Worm (Caenorhabditis elegans): ENCODE measurements around the gene C14B9.2.
A peak's percentile ranks its signal among the peaks of the same experiment; 100 is the strongest.

C14B9.2 gene

DNA sequence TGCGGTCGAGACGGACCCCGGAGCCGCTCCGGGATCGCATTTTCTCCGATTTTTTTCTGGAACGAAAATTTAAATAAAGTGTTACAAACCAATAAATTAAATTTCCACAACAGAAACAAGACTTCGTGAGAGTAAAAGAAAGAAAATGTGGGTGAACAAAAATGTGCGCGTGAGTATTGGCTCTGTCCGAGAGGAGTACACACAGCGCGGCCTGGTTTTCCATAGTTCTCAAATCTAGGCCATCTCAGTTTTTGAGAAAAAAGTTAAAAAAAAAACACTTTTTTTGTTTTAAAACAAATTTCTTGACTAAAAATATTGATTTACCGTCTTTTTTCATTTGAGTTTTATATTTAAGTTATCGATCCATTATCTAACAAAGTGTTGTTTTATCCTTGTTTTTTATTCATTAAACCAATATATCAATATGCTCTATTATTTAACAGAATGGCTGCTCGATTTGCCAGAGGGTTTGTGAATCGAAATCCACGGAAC, 11.2 kb downstream of the C14B9.2 start, which contains the start of the genes C14B9.8 and mrpl-18 (continued):
- no peak for TF ChIP-seq zag-1 (tag; optimal IDR thresholded peaks at IDR 0.05)
- TF ChIP-seq mep-1 (tag; optimal IDR thresholded peaks at IDR 0.05) = peak; percentile 73
- TF ChIP-seq fkh-4 (tag; optimal IDR thresholded peaks at IDR 0.05; ENCODE audit: borderline replicate concordance) = peak; percentile 89
- no peak for TF ChIP-seq ces-1 (GFP tag; optimal IDR thresholded peaks at IDR 0.05)
- no peak for TF ChIP-seq alr-1 (tag; optimal IDR thresholded peaks at IDR 0.05; ENCODE audit: borderline replicate concordance)
- no peak for TF ChIP-seq nhr-12 (tag; optimal IDR thresholded peaks at IDR 0.05)
- peak; percentile 18; the same call in 1 of the 2 replicates for TF ChIP-seq ceh-88 (GFP tag; IDR thresholded peaks at IDR 0.05)
- TF ChIP-seq sox-4 (tag; optimal IDR thresholded peaks at IDR 0.05) = peak; percentile 78
- TF ChIP-seq ceh-82 (tag; optimal IDR thresholded peaks at IDR 0.05) = peak; percentile 26 to 72 (median 37)
- TF ChIP-seq snu-23 (GFP tag; optimal IDR thresholded peaks at IDR 0.05) = peak; percentile 73
- no peak for TF ChIP-seq sptf-1 (tag; optimal IDR thresholded peaks at IDR 0.05)
- no peak for TF ChIP-seq ceh-8 (GFP tag; optimal IDR thresholded peaks at IDR 0.05)
- no peak for TF ChIP-seq hlh-4 (tag; optimal IDR thresholded peaks at IDR 0.05)
- TF ChIP-seq C16A3.4 (tag; optimal IDR thresholded peaks at IDR 0.05) = peak; percentile 29
- TF ChIP-seq pax-3 (tag; optimal IDR thresholded peaks at IDR 0.05) = peak; percentile 70
- TF ChIP-seq lsy-2 (tag; optimal IDR thresholded peaks at IDR 0.05) = peak; percentile 78 to 82
- TF ChIP-seq pqm-1 (tag; optimal IDR thresholded peaks at IDR 0.05) = no peak
- TF ChIP-seq ceh-63 (GFP tag; optimal IDR thresholded peaks at IDR 0.05) = no peak
- TF ChIP-seq ets-5 (GFP tag; IDR thresholded peaks at IDR 0.05) = no peak
- no peak for TF ChIP-seq tlp-1 (tag; optimal IDR thresholded peaks at IDR 0.05)
- peak; percentile 70 for TF ChIP-seq nhr-19 (GFP tag; conservative IDR thresholded peaks at IDR 0.05)
- peak; percentile 59 for TF ChIP-seq grh-1 (GFP tag; IDR thresholded peaks at IDR 0.05)
- TF ChIP-seq elt-3 (tag; optimal IDR thresholded peaks at IDR 0.05) = peak in 2 of 6 experiments; percentile 20 to 43
- TF ChIP-seq rnt-1 (tag; optimal IDR thresholded peaks at IDR 0.05) = peak; percentile 99
- peak; percentile 54 for TF ChIP-seq lin-39 (tag; optimal IDR thresholded peaks at IDR 0.05)
- TF ChIP-seq nhr-90 (tag; optimal IDR thresholded peaks at IDR 0.05; ENCODE audit: poor library complexity) = peak; percentile 89
- TF ChIP-seq ztf-11 (tag; optimal IDR thresholded peaks at IDR 0.05) = peak in 1 of 2 experiments; percentile 89

DNA sequence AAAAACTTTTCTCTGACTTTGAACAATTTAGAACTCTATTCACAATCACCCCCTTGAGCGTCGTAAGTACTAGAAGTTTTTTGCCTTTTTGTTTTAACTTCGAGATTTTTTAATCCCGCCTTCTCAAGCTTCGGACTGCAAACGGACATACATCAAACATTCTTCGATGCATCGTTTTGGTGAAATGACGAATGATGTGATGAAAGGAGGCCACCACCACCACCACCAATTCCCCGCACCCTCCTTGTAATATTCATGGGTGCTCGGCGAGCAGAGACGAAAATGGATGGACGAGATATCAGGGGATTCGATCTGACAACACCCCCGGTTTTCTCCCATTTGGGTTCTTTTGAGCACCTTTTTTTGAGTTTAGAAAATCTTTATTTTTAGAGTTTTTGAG, 12.5 kb downstream of the C14B9.2 start:
- TF ChIP-seq mab-9 (GFP tag; IDR thresholded peaks at IDR 0.05) (peak; percentile 86), skn-1 (tag; optimal IDR thresholded peaks at IDR 0.05) (no peak), lin-15B (tag; optimal IDR thresholded peaks at IDR 0.05) (no peak)

DNA sequence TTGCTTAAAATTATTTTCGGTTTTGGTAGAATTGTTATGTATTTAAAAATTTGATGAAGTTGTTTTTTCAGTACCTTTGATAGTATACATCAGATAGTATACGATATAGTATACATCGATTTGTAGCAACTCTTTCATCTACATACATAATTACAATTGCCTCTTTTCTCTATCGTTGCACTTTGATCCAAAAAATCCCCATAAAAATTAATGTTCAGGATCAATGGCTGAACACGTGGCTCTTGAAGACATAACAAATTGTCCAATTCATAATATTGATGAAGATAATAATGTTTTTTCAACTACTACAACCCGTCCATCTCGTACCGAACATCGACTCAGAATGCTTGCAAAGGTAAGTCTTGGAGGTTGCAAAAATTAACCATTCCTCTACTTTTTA, 15.3 kb downstream of the C14B9.2 start, which contains the start of gene D2007.2:
Gene D2007.2 (plus strand): TSS at position 213 of the 400 bp plus-strand sequence.
- no peak for TF ChIP-seq efl-1 (optimal IDR thresholded peaks at IDR 0.05)
- TF ChIP-seq efl-1 (GFP tag; optimal IDR thresholded peaks at IDR 0.05 in 1 of 2) = peak in 1 of 2 experiments; percentile 92
- no peak for TF ChIP-seq nhr-20 (tag; optimal IDR thresholded peaks at IDR 0.05)

DNA sequence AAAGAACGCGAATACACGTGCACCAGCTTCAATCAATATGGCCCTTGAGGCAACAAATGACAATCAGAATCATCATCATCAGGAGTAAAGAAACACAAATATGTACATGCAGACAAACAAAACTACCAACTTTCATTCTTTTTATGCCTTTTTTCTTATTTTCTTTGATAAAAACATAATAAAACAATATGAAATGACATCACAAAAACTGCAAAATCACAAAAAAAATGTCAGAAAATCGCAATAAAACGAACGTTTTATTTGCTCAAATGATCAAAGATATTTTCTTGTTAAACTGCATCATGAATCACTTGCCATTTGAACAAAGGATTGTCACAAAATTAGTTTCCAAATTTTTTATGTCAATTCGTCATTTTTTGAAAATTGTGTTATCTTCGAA, 21.0 kb downstream of the C14B9.2 start:
- no peak for TF ChIP-seq tbx-2 (tag; optimal IDR thresholded peaks at IDR 0.05)
- no peak for TF ChIP-seq dsc-1 (tag; optimal IDR thresholded peaks at IDR 0.05)
- TF ChIP-seq hlh-17 (GFP tag; optimal IDR thresholded peaks at IDR 0.05; ENCODE audit: borderline replicate concordance) = no peak
- TF ChIP-seq egl-27 (tag; optimal IDR thresholded peaks at IDR 0.05) = no peak
- TF ChIP-seq zip-4 (GFP tag; optimal IDR thresholded peaks at IDR 0.05) = no peak

Data from whole organism, L1 larva.